Fruit fly (Drosophila melanogaster): ENCODE results near the gene CG15312.

dm6 chrX:10118333-10118732 lies 47.7 kb upstream of the CG15312 start:
- TF ChIP-seq insv (optimal IDR thresholded peaks at IDR 0.05), result no peak
- no peak for TF ChIP-seq ttk (optimal IDR thresholded peaks at IDR 0.05)
